Fruit fly (Drosophila melanogaster): Measurements from ENCODE around the gene Lint-1.

DNA sequence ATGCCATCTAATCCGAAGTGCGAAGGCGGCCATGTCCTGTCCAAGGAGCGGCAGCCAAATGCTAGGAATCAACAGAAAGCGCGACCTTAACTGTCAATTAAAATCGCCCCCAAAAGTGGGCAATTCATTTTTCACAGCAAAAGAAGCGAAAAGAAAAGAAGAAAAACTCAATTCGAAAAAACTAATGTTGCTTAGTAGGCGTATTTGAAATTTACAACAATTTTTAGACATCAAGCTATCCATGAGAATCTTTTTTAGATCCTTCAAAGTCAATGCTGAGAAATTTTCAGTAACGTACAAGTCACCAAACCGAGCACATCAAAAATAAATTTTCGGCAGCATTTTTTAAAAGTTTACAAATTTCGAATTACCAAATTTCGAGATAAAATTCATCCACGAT lies 33.5 kb downstream of the Lint-1 start, which contains the start of gene CG15200:
- TF ChIP-seq CG8478 (optimal IDR thresholded peaks at IDR 0.05) (no peak), CTCF (optimal IDR thresholded peaks at IDR 0.05) (no peak)

Data from S2 (cell line).